Fruit fly (Drosophila melanogaster) whole organism, wandering third instar larva: ENCODE measurements around the gene mRpL51.

ENCODE experiments used
- Abd-B ChIP-seq: fragments of >200 bp; optimal IDR thresholded peaks from 2 replicates; lab custom pipeline; 2017; ENCODE audit warnings: missing biosample characterization, missing genetic modification characterization
- CG9705 ChIP-seq: fragments of 200-800 bp; sonication (Bioruptor generic); optimal IDR thresholded peaks from 2 replicates; lab custom pipeline; 2018; ENCODE audit warnings: missing biosample characterization, mild to moderate bottlenecking, missing genetic modification characterization
- CrebA ChIP-seq: fragments of 200-800 bp; sonication (Bioruptor generic); optimal IDR thresholded peaks from 2 replicates; lab custom pipeline; 2016; ENCODE audit warnings: missing biosample characterization, mild to moderate bottlenecking, missing genetic modification characterization, borderline replicate concordance
- Dfd ChIP-seq: fragments of >200 bp; optimal IDR thresholded peaks from 2 replicates; lab custom pipeline; 2017; ENCODE audit warnings: missing biosample characterization, missing genetic modification characterization
- Dif ChIP-seq: fragments of 200-275, 200-300 bp; sonication (Bioruptor generic); optimal IDR thresholded peaks from 2 replicates; lab custom pipeline; 2018; ENCODE audit warnings: missing biosample characterization, missing genetic modification characterization; ENCODE audit not compliant: partially characterized antibody
- GATAd ChIP-seq: sonication (Bioruptor generic); optimal IDR thresholded peaks from 2 replicates; lab custom pipeline; 2016; ENCODE audit warnings: missing biosample characterization, missing genetic modification characterization
- Hnf4 ChIP-seq: fragments of 200-800 bp; sonication (Bioruptor generic); optimal IDR thresholded peaks from 2 replicates; lab custom pipeline; 2016; ENCODE audit warnings: missing biosample characterization, mild to moderate bottlenecking, missing genetic modification characterization
- Hr78 ChIP-seq: fragments of >200 bp; optimal IDR thresholded peaks from 2 replicates; lab custom pipeline; 2017; ENCODE audit warnings: missing biosample characterization, missing genetic modification characterization
- Hr83 ChIP-seq: fragments of 200-300 bp; sonication (Bioruptor generic); optimal IDR thresholded peaks from 2 replicates; lab custom pipeline; 2016; ENCODE audit warnings: missing biosample characterization, mild to moderate bottlenecking, missing genetic modification characterization, moderate library complexity; ENCODE audit not compliant: poor library complexity, severe bottlenecking
- Jra ChIP-seq: sonication (Bioruptor generic); optimal IDR thresholded peaks from 2 replicates; lab custom pipeline; 2016; ENCODE audit warnings: missing biosample characterization, missing genetic modification characterization
- Mio ChIP-seq: sonication (Bioruptor generic); optimal IDR thresholded peaks from 2 replicates; lab custom pipeline; 2016; ENCODE audit warnings: missing biosample characterization, missing genetic modification characterization
- N ChIP-seq: fragments of >200 bp; optimal IDR thresholded peaks from 2 replicates; lab custom pipeline; 2018; ENCODE audit warnings: missing biosample characterization, missing external identifiers, missing genetic modification characterization
- OdsH ChIP-seq: fragments of 200-800 bp; sonication (Bioruptor generic); optimal IDR thresholded peaks from 2 replicates; lab custom pipeline; 2016; ENCODE audit warnings: missing biosample characterization, mild to moderate bottlenecking, missing genetic modification characterization
- Rel ChIP-seq, 2 experiments: fragments of 200-800 bp; sonication (Bioruptor generic) in 1 of 2; optimal IDR thresholded peaks; 2 replicates in 1 of 2; 3 replicates in 1 of 2; lab custom pipeline; 2016 to 2019; ENCODE audit warnings: mild to moderate bottlenecking in 2 of 2, missing biosample characterization in 2 of 2, missing genetic modification characterization in 2 of 2, moderate library complexity in 1 of 2
- Sp1 ChIP-seq: fragments of 200-800 bp; sonication (Bioruptor generic); optimal IDR thresholded peaks from 3 replicates; lab custom pipeline; 2019; ENCODE audit warnings: missing biosample characterization, mild to moderate bottlenecking, missing genetic modification characterization, moderate library complexity
- Vsx2 ChIP-seq: fragments of 200-300, 225-300 bp; sonication (Bioruptor generic); optimal IDR thresholded peaks from 2 replicates; lab custom pipeline; 2018; ENCODE audit warnings: missing biosample characterization, missing genetic modification characterization; ENCODE audit not compliant: partially characterized antibody
- br ChIP-seq: fragments of 200-800 bp; sonication (Bioruptor generic); optimal IDR thresholded peaks from 2 replicates; lab custom pipeline; 2016; ENCODE audit warnings: missing biosample characterization, missing genetic modification characterization
- brk ChIP-seq: fragments of 200-800 bp; sonication (Bioruptor generic); optimal IDR thresholded peaks from 2 replicates; lab custom pipeline; 2016; ENCODE audit warnings: missing biosample characterization, mild to moderate bottlenecking, missing genetic modification characterization
- dl ChIP-seq, 2 experiments: fragments of 175-275, 200-275 bp in 1 of 2; fragments of 200-275 bp in 1 of 2; sonication (Bioruptor generic); optimal IDR thresholded peaks; lab custom pipeline; 2018; ENCODE audit warnings: mild to moderate bottlenecking in 2 of 2, missing biosample characterization in 2 of 2, missing genetic modification characterization in 2 of 2, moderate library complexity in 2 of 2; ENCODE audit not compliant: partially characterized antibody in 2 of 2, insufficient read depth in 1 of 2
- dmrt93B ChIP-seq: fragments of 200-800 bp; sonication (Bioruptor generic); optimal IDR thresholded peaks from 2 replicates; lab custom pipeline; 2018; ENCODE audit warnings: missing biosample characterization, mild to moderate bottlenecking, missing genetic modification characterization
- dsf ChIP-seq: sonication (Bioruptor generic); optimal IDR thresholded peaks from 2 replicates; lab custom pipeline; 2016; ENCODE audit warnings: missing biosample characterization, missing genetic modification characterization, borderline replicate concordance
- ey ChIP-seq: fragments of 200-800 bp; sonication (Bioruptor generic); optimal IDR thresholded peaks from 2 replicates; lab custom pipeline; 2016; ENCODE audit warnings: missing biosample characterization, missing genetic modification characterization
- foxo ChIP-seq, 2 experiments: fragments of 200-800 bp; sonication (Bioruptor generic); optimal IDR thresholded peaks; 2 replicates in 1 of 2; 3 replicates in 1 of 2; lab custom pipeline; 2016 to 2017; ENCODE audit warnings: missing biosample characterization in 2 of 2, missing genetic modification characterization in 2 of 2
- fru ChIP-seq: fragments of 200-800 bp; sonication (Bioruptor generic); optimal IDR thresholded peaks from 3 replicates; lab custom pipeline; 2016; ENCODE audit warnings: missing biosample characterization, mild to moderate bottlenecking, missing genetic modification characterization
- h ChIP-seq: fragments of 200-800 bp; sonication (Bioruptor generic); optimal IDR thresholded peaks from 3 replicates; lab custom pipeline; 2016; ENCODE audit warnings: missing biosample characterization, mild to moderate bottlenecking, missing genetic modification characterization
- jim ChIP-seq: fragments of 175-275, 200-325 bp; sonication (Bioruptor generic); optimal IDR thresholded peaks from 2 replicates; lab custom pipeline; 2016; ENCODE audit warnings: missing biosample characterization, mild to moderate bottlenecking, missing genetic modification characterization
- lola ChIP-seq: fragments of >200 bp; optimal IDR thresholded peaks from 2 replicates; lab custom pipeline; 2017; ENCODE audit warnings: missing biosample characterization, missing genetic modification characterization
- pan ChIP-seq: fragments of >200 bp; optimal IDR thresholded peaks from 2 replicates; lab custom pipeline; 2017
- psq ChIP-seq: fragments of 200-800 bp; sonication (Bioruptor generic); optimal IDR thresholded peaks from 3 replicates; lab custom pipeline; 2017; ENCODE audit warnings: missing biosample characterization, mild to moderate bottlenecking, missing genetic modification characterization, moderate library complexity
- sage ChIP-seq: fragments of 200-800 bp; sonication (Bioruptor generic); optimal IDR thresholded peaks from 2 replicates; lab custom pipeline; 2016; ENCODE audit warnings: missing biosample characterization, mild to moderate bottlenecking, missing genetic modification characterization
- sv ChIP-seq: fragments of 200-800 bp; sonication (Bioruptor generic); optimal IDR thresholded peaks from 3 replicates; lab custom pipeline; 2016; ENCODE audit warnings: missing biosample characterization, missing genetic modification characterization
- tai ChIP-seq: sonication (Bioruptor generic); optimal IDR thresholded peaks from 2 replicates; lab custom pipeline; 2016; ENCODE audit warnings: missing biosample characterization, missing genetic modification characterization
- usp ChIP-seq: fragments of >200 bp; optimal IDR thresholded peaks from 2 replicates; lab custom pipeline; 2017; ENCODE audit warnings: missing biosample characterization, missing genetic modification characterization
- woc ChIP-seq: sonication (Bioruptor generic); optimal IDR thresholded peaks from 2 replicates; lab custom pipeline; 2016; ENCODE audit warnings: missing biosample characterization, mild to moderate bottlenecking, missing genetic modification characterization

Gene mRpL51

DNA sequence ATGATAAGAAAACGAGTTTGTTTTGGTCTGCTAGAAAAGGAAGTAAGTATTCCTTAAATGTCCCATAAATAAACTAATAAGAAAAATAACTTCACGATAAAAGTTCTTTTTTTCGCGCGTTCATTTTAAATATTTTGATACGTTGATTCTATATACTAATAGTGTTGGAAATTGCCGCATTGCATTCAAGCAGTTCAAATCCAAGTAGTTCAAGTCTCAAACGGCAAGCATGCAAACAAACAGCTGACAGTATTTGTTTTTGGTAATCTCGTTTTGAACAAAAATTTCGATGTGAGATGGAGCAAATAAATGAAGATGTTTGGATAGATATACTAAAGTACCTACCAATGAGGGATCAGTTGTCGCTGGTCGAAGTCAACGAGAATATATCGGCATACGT is 28.4 kb downstream of the mRpL51 start, which contains the start of gene CG13088 (continued):
- TF ChIP-seq lola (GFP tag; lab: Kevin White, UChicago): no peak

dm6 chr2L:8485562-8485961 is 31.6 kb downstream of the mRpL51 start:
- TF ChIP-seq OdsH (GFP tag; lab: Kevin White, UChicago): peak; percentile 7
- no peak for TF ChIP-seq sv (GFP tag; lab: Kevin White, UChicago)
- no peak for TF ChIP-seq Dif (GFP tag; lab: Kevin White, UChicago)
- TF ChIP-seq fru (GFP tag; lab: Kevin White, UChicago): no peak
- peak; percentile 45 for TF ChIP-seq Hnf4 (GFP tag; lab: Kevin White, UChicago)
- TF ChIP-seq psq: no peak
- no peak for TF ChIP-seq brk
- no peak for TF ChIP-seq Hr83 (GFP tag; lab: Kevin White, UChicago)
- peak; percentile 2 for TF ChIP-seq jim (GFP tag; lab: Kevin White, UChicago)

- no peak for TF ChIP-seq pan (lab: Kevin White, UChicago)
- TF ChIP-seq Rel (GFP tag; optimal IDR thresholded peaks at IDR 0.05; lab: Kevin White, UChicago): no peak
- TF ChIP-seq Rel (tag; optimal IDR thresholded peaks at IDR 0.05; lab: Kevin White, UChicago): peak; percentile 50
- TF ChIP-seq GATAd: no peak
- TF ChIP-seq N (GFP tag; lab: Kevin White, UChicago): no peak
- no peak for TF ChIP-seq CG9705 (GFP tag; lab: Kevin White, UChicago)
- TF ChIP-seq dl (GFP tag; optimal IDR thresholded peaks at IDR 0.05; lab: Kevin White, UChicago; ENCODE audit: insufficient read depth in 1 of 2, partially characterized antibody in 2 of 2): no peak
- no peak for TF ChIP-seq Dfd (GFP tag; lab: Kevin White, UChicago)
- no peak for TF ChIP-seq foxo (GFP tag; optimal IDR thresholded peaks at IDR 0.05; lab: Kevin White, UChicago)
Observed at dm6 chr2L:8481623-8482424, 35.4 kb downstream of the mRpL51 start, which contains the start of gene CG43796. TSS of gene CG43796 (plus strand) at chr2L:8482374.

DNA sequence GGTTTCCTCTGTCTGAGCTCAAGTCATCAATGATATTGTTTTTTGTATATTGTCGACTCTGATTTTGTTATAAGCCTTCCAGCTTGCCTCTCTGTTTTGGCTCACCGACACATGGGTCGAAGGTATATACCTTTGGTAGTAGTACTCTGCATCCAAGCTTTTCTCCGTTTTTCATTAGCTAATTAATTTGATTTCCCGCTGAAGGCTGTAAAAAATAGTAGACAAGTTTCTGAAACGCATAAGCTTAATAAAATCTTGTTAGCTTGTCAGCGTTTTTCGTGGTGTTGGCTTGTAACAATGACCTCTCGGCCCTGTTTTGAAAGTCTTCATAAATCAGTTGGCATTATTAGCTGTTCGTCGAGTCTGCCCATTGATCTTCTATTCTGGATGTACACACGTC is 36.4 kb downstream of the mRpL51 start:
- TF ChIP-seq brk (no peak), woc (no peak), Hnf4 (GFP tag; lab: Kevin White, UChicago) (no peak), pan (lab: Kevin White, UChicago) (no peak), Sp1 (GFP tag; lab: Kevin White, UChicago) (no peak), jim (GFP tag; lab: Kevin White, UChicago) (no peak), br (GFP tag; lab: Kevin White, UChicago) (no peak), psq (no peak), Hr78 (no peak), dsf (GFP tag; lab: Kevin White, UChicago) (no peak), usp (GFP tag; lab: Kevin White, UChicago) (no peak), OdsH (GFP tag; lab: Kevin White, UChicago) (no peak), Vsx2 (no peak)

dm6 chr2L:8478911-8479706 is 38.1 kb downstream of the mRpL51 start:
- no peak for TF ChIP-seq Mio (GFP tag; lab: Kevin White, UChicago)
- TF ChIP-seq Jra (GFP tag; lab: Kevin White, UChicago): no peak
- TF ChIP-seq CG9705 (GFP tag; lab: Kevin White, UChicago): no peak
- TF ChIP-seq brk: peak; percentile 67
- peak; percentile 13 for TF ChIP-seq Vsx2
- peak; percentile 47 for TF ChIP-seq sage
- TF ChIP-seq Hr78: no peak
- TF ChIP-seq Rel (GFP tag; optimal IDR thresholded peaks at IDR 0.05; lab: Kevin White, UChicago): peak; percentile 86
- TF ChIP-seq Rel (tag; optimal IDR thresholded peaks at IDR 0.05; lab: Kevin White, UChicago): peak; percentile 3
- TF ChIP-seq Abd-B: no peak
- no peak for TF ChIP-seq dmrt93B (GFP tag; lab: Kevin White, UChicago)
- TF ChIP-seq ey (GFP tag; lab: Kevin White, UChicago): no peak
- peak; percentile 10 for TF ChIP-seq fru (GFP tag; lab: Kevin White, UChicago)
- no peak for TF ChIP-seq N (GFP tag; lab: Kevin White, UChicago)
- TF ChIP-seq pan (lab: Kevin White, UChicago): no peak
- no peak for TF ChIP-seq sv (GFP tag; lab: Kevin White, UChicago)
- TF ChIP-seq tai (GFP tag; lab: Kevin White, UChicago): no peak
- TF ChIP-seq CrebA (GFP tag; lab: Kevin White, UChicago): peak; percentile 90
- no peak for TF ChIP-seq h
- peak; percentile 45 for TF ChIP-seq psq
- no peak for TF ChIP-seq lola (GFP tag; lab: Kevin White, UChicago)
- TF ChIP-seq Hnf4 (GFP tag; lab: Kevin White, UChicago): no peak
- TF ChIP-seq woc: no peak
- TF ChIP-seq Sp1 (GFP tag; lab: Kevin White, UChicago): peak; percentile 84
- TF ChIP-seq OdsH (GFP tag; lab: Kevin White, UChicago): no peak
- no peak for TF ChIP-seq GATAd
- no peak for TF ChIP-seq br (GFP tag; lab: Kevin White, UChicago)
